Fruit fly (Drosophila melanogaster) whole organism, prepupa: ENCODE results near the gene CG10324.

Source experiments
- CG10631 ChIP-seq: fragments of 200-800 bp; sonication (Bioruptor generic); optimal IDR thresholded peaks from 2 replicates; lab custom pipeline; 2016; ENCODE audit warnings: missing biosample characterization, missing genetic modification characterization
- CG11762 ChIP-seq: fragments of 200-800 bp; sonication (Bioruptor generic); optimal IDR thresholded peaks from 3 replicates; lab custom pipeline; 2016; ENCODE audit warnings: missing biosample characterization, missing genetic modification characterization; ENCODE audit not compliant: insufficient read depth
- CG11902 ChIP-seq: fragments of 200-800 bp; sonication (Bioruptor generic); optimal IDR thresholded peaks from 3 replicates; lab custom pipeline; 2016; ENCODE audit warnings: missing biosample characterization, missing genetic modification characterization
- CG15336 ChIP-seq: fragments of 200-800 bp; sonication (Bioruptor generic); IDR thresholded peaks from 2 replicates; pipeline ENCODE4 v1.3.6; 2022; ENCODE audit warnings: missing biosample characterization, missing genetic modification characterization
- CG16779 ChIP-seq: fragments of 200-800 bp; sonication (Bioruptor generic); optimal IDR thresholded peaks from 3 replicates; lab custom pipeline; 2017; ENCODE audit warnings: missing biosample characterization, mild to moderate bottlenecking, missing genetic modification characterization
- CG31627 ChIP-seq: fragments of 200-800 bp; sonication (Bioruptor generic); optimal IDR thresholded peaks from 3 replicates; lab custom pipeline; 2016; ENCODE audit warnings: missing biosample characterization, missing genetic modification characterization
- CG32006 ChIP-seq: fragments of 200-800 bp; sonication (Bioruptor generic); optimal IDR thresholded peaks from 3 replicates; lab custom pipeline; 2017; ENCODE audit warnings: missing biosample characterization, mild to moderate bottlenecking, missing genetic modification characterization
- CG34406 ChIP-seq: fragments of 200-800 bp; sonication (Bioruptor generic); optimal IDR thresholded peaks from 3 replicates; lab custom pipeline; 2016; ENCODE audit warnings: missing biosample characterization, missing genetic modification characterization
- CG3919 ChIP-seq: fragments of 200-800 bp; sonication (Bioruptor generic); optimal IDR thresholded peaks from 3 replicates; lab custom pipeline; 2016; ENCODE audit warnings: missing biosample characterization, missing genetic modification characterization
- CG4318 ChIP-seq: fragments of 200-800 bp; sonication (Bioruptor generic); optimal IDR thresholded peaks from 3 replicates; lab custom pipeline; 2017; ENCODE audit warnings: missing biosample characterization, mild to moderate bottlenecking, missing genetic modification characterization
- CG6792 ChIP-seq: fragments of 200-800 bp; sonication (Bioruptor generic); optimal IDR thresholded peaks from 3 replicates; lab custom pipeline; 2016; ENCODE audit warnings: missing biosample characterization, missing genetic modification characterization
- CG6808 ChIP-seq: fragments of 200-800 bp; sonication (Bioruptor generic); optimal IDR thresholded peaks from 3 replicates; lab custom pipeline; 2017; ENCODE audit warnings: missing biosample characterization, missing genetic modification characterization, mild to moderate bottlenecking, moderate library complexity, missing genetic modification reagents
- CG6854 ChIP-seq: fragments of 200-800 bp; sonication (Bioruptor generic); optimal IDR thresholded peaks from 2 replicates; lab custom pipeline; 2017; ENCODE audit warnings: missing biosample characterization, mild to moderate bottlenecking, missing genetic modification characterization
- CG7368 ChIP-seq: fragments of 200-800 bp; sonication (Bioruptor generic); optimal IDR thresholded peaks from 3 replicates; lab custom pipeline; 2016; ENCODE audit warnings: missing biosample characterization, missing genetic modification characterization
- CG8119 ChIP-seq: fragments of 200-800 bp; sonication (Bioruptor generic); IDR thresholded peaks from 3 replicates; pipeline ENCODE4 v1.3.6; 2022; ENCODE audit warnings: missing biosample characterization, missing genetic modification characterization
- CG8319 ChIP-seq: fragments of 200-800 bp; sonication (Bioruptor generic); optimal IDR thresholded peaks from 3 replicates; lab custom pipeline; 2016; ENCODE audit warnings: missing biosample characterization, missing genetic modification characterization
- CG9139 ChIP-seq: fragments of 200-800 bp; sonication (Bioruptor generic); optimal IDR thresholded peaks from 3 replicates; lab custom pipeline; 2017; ENCODE audit warnings: missing biosample characterization, mild to moderate bottlenecking, missing genetic modification characterization
- Eip75B ChIP-seq: fragments of 200-800 bp; sonication (Bioruptor generic); optimal IDR thresholded peaks from 3 replicates; lab custom pipeline; 2016; ENCODE audit warnings: missing biosample characterization, missing genetic modification characterization
- Eip78C ChIP-seq: fragments of 200-800 bp; sonication (Bioruptor generic); peaks from one replicate; lab custom pipeline; 2016; ENCODE audit warnings: missing biosample characterization, missing genetic modification characterization
- Gug ChIP-seq: fragments of 200-800 bp; sonication (Bioruptor generic); IDR thresholded peaks from 2 replicates; pipeline ENCODE4 v1.3.6; 2022; ENCODE audit warnings: missing biosample characterization, missing genetic modification characterization
- Hr4 ChIP-seq: fragments of 200-800 bp; sonication (Bioruptor generic); optimal IDR thresholded peaks from 3 replicates; lab custom pipeline; 2016; ENCODE audit warnings: missing biosample characterization, missing genetic modification characterization
- Met ChIP-seq: fragments of 200-800 bp; sonication (Bioruptor generic); optimal IDR thresholded peaks from 3 replicates; lab custom pipeline; 2016; ENCODE audit warnings: missing biosample characterization, missing genetic modification characterization
- OdsH ChIP-seq: fragments of 200-800 bp; sonication (Bioruptor generic); optimal IDR thresholded peaks from 3 replicates; lab custom pipeline; 2016; ENCODE audit warnings: missing biosample characterization, missing genetic modification characterization
- Smox ChIP-seq: fragments of 200-800 bp; sonication (Bioruptor generic); optimal IDR thresholded peaks from 3 replicates; lab custom pipeline; 2016; ENCODE audit warnings: missing biosample characterization, missing genetic modification characterization
- Sox14 ChIP-seq: fragments of 200-800 bp; sonication (Bioruptor generic); optimal IDR thresholded peaks from 3 replicates; lab custom pipeline; 2016; ENCODE audit warnings: missing biosample characterization, missing genetic modification characterization
- Sox15 ChIP-seq: fragments of 200-800 bp; sonication (Bioruptor generic); optimal IDR thresholded peaks from 3 replicates; lab custom pipeline; 2016; ENCODE audit warnings: missing biosample characterization, missing genetic modification characterization
- achi ChIP-seq: fragments of 200-800 bp; sonication (Bioruptor generic); optimal IDR thresholded peaks from 3 replicates; lab custom pipeline; 2016; ENCODE audit warnings: missing biosample characterization, missing genetic modification characterization
- acj6 ChIP-seq: fragments of 200-800 bp; sonication (Bioruptor generic); optimal IDR thresholded peaks from 3 replicates; lab custom pipeline; 2016; ENCODE audit warnings: missing biosample characterization, missing genetic modification characterization
- cyc ChIP-seq: fragments of 200-800 bp; sonication (Bioruptor generic); optimal IDR thresholded peaks from 3 replicates; lab custom pipeline; 2016; ENCODE audit warnings: missing biosample characterization, missing genetic modification characterization
- dsx ChIP-seq: fragments of 200-800 bp; optimal IDR thresholded peaks from 3 replicates; lab custom pipeline; 2019; ENCODE audit warnings: missing biosample characterization, mild to moderate bottlenecking, missing genetic modification characterization, moderate library complexity; ENCODE audit not compliant: poor library complexity, severe bottlenecking
- esn ChIP-seq: fragments of 200-800 bp; sonication (Bioruptor generic); optimal IDR thresholded peaks from 2 replicates; lab custom pipeline; 2016; ENCODE audit warnings: missing biosample characterization, mild to moderate bottlenecking, missing genetic modification characterization, moderate library complexity
- fd85E ChIP-seq: fragments of 200-800 bp; sonication (Bioruptor generic); optimal IDR thresholded peaks from 3 replicates; lab custom pipeline; 2016; ENCODE audit warnings: missing biosample characterization, missing genetic modification characterization
- fkh ChIP-seq: fragments of 200-800 bp; sonication (Bioruptor generic); optimal IDR thresholded peaks from 3 replicates; lab custom pipeline; 2017; ENCODE audit warnings: missing biosample characterization, mild to moderate bottlenecking, missing genetic modification characterization, moderate library complexity
- lz ChIP-seq: fragments of 200-800 bp; sonication (Bioruptor generic); optimal IDR thresholded peaks from 3 replicates; lab custom pipeline; 2016; ENCODE audit warnings: missing biosample characterization, missing genetic modification characterization
- net ChIP-seq: fragments of 200-800 bp; sonication (Bioruptor generic); optimal IDR thresholded peaks from 3 replicates; lab custom pipeline; 2016; ENCODE audit warnings: missing biosample characterization, missing genetic modification characterization
- pdm3 ChIP-seq: fragments of 200-800 bp; sonication (Bioruptor generic); optimal IDR thresholded peaks from 3 replicates; lab custom pipeline; 2016; ENCODE audit warnings: missing biosample characterization, missing genetic modification characterization
- spab ChIP-seq: fragments of 200-800 bp; sonication (Bioruptor generic); optimal IDR thresholded peaks from 2 replicates; lab custom pipeline; 2017; ENCODE audit warnings: missing biosample characterization, mild to moderate bottlenecking, missing genetic modification characterization, missing genetic modification reagents
- vri ChIP-seq: fragments of 200-800 bp; sonication (Bioruptor generic); optimal IDR thresholded peaks from 3 replicates; lab custom pipeline; 2016; ENCODE audit warnings: missing biosample characterization, mild to moderate bottlenecking, missing genetic modification characterization

Gene CG10324

dm6 chr3R:16624750-16625549 is 21.9 kb downstream of the CG10324 start, which contains the start of gene Fas1:
Gene Fas1, plus strand, starts transcription at chr3R:16625238.
- TF ChIP-seq spab (GFP tag; lab: Kevin White, UChicago) (no peak), CG6854 (GFP tag; lab: Kevin White, UChicago) (peak; percentile 38), Eip78C (peak; percentile 50), CG7368 (no peak), achi (GFP tag; lab: Kevin White, UChicago) (no peak), Hr4 (peak; percentile 15), Gug (GFP tag; lab: Robert Waterston, UW) (no peak), CG3919 (GFP tag; lab: Kevin White, UChicago) (peak; percentile 13)
- TF ChIP-seq, all 60 proteins: peak for 4

- no peak for TF ChIP-seq acj6 (GFP tag; lab: Kevin White, UChicago)
- TF ChIP-seq CG8319 (GFP tag; lab: Kevin White, UChicago), result peak; percentile 70
Observed at dm6 chr3R:16624371-16624749, 22.4 kb downstream of the CG10324 start, which contains the start of gene Ccdc114. Gene Ccdc114, minus strand, starts transcription at chr3R:16624717.

- TF ChIP-seq CG8319 (GFP tag; lab: Kevin White, UChicago) (no peak), Smox (GFP tag; lab: Kevin White, UChicago) (no peak), achi (GFP tag; lab: Kevin White, UChicago) (no peak), CG8119 (no peak), pdm3 (GFP tag; lab: Kevin White, UChicago) (no peak), CG15336 (GFP tag; lab: Robert Waterston, UW) (no peak), fd85E (no peak), CG6808 (GFP tag; lab: Kevin White, UChicago) (no peak), CG3919 (GFP tag; lab: Kevin White, UChicago) (no peak), Sox15 (GFP tag; lab: Kevin White, UChicago) (no peak), CG11762 (GFP tag; lab: Kevin White, UChicago) (no peak), spab (GFP tag; lab: Kevin White, UChicago) (no peak), Sox14 (GFP tag; lab: Kevin White, UChicago) (no peak), OdsH (GFP tag; lab: Kevin White, UChicago) (no peak), dsx (GFP tag; lab: Kevin White, UChicago) (no peak), CG31627 (GFP tag; lab: Kevin White, UChicago) (no peak), CG4318 (GFP tag; lab: Kevin White, UChicago) (no peak), CG11902 (GFP tag; lab: Kevin White, UChicago) (no peak), Met (GFP tag; lab: Kevin White, UChicago) (no peak), Gug (GFP tag; lab: Robert Waterston, UW) (no peak)
- TF ChIP-seq, all 60 proteins: peak for 0
Observed at dm6 chr3R:16620478-16620877, 26.3 kb downstream of the CG10324 start, which contains the start of gene CG14893. Gene CG14893, plus strand, starts transcription at chr3R:16620778.

- no peak for TF ChIP-seq cyc (GFP tag; lab: Kevin White, UChicago)
- no peak for TF ChIP-seq CG32006
- TF ChIP-seq lz, result no peak
- TF ChIP-seq achi (GFP tag; lab: Kevin White, UChicago), result no peak
- TF ChIP-seq Sox15 (GFP tag; lab: Kevin White, UChicago), result no peak
- TF ChIP-seq CG10631 (GFP tag; lab: Kevin White, UChicago), result no peak
- TF ChIP-seq CG9139 (GFP tag; lab: Kevin White, UChicago), result no peak
- TF ChIP-seq net (GFP tag; lab: Kevin White, UChicago), result no peak
- no peak for TF ChIP-seq CG16779 (tag; lab: Kevin White, UChicago)
- no peak for TF ChIP-seq CG11762 (GFP tag; lab: Kevin White, UChicago)
- no peak for TF ChIP-seq CG11902 (GFP tag; lab: Kevin White, UChicago)
- TF ChIP-seq esn (GFP tag; lab: Kevin White, UChicago), result no peak
- no peak for TF ChIP-seq vri (GFP tag; lab: Kevin White, UChicago)
- TF ChIP-seq Eip75B (GFP tag; lab: Kevin White, UChicago), result no peak
- TF ChIP-seq fkh (GFP tag; lab: Kevin White, UChicago), result no peak
- TF ChIP-seq CG31627 (GFP tag; lab: Kevin White, UChicago), result no peak
- no peak for TF ChIP-seq CG34406
- TF ChIP-seq CG15336 (GFP tag; lab: Robert Waterston, UW), result no peak
- TF ChIP-seq CG6792, result no peak
Observed at dm6 chr3R:16617650-16618049, 29.2 kb downstream of the CG10324 start, which contains the start of gene CG17560. Gene CG17560, plus strand, starts transcription at chr3R:16617950.
